Worm (Caenorhabditis elegans) whole organism, L2 larva: ENCODE results near the gene Y38C1BA.1.

Experiments
- ZK546.5 ChIP-seq: sonication (generic microtip); optimal IDR thresholded peaks from 2 replicates; lab custom pipeline; 2017; ENCODE audit warnings: missing biosample characterization, missing genetic modification characterization
- aly-2 ChIP-seq: fragments of 150-350 bp; optimal IDR thresholded peaks from 2 replicates; lab custom pipeline; 2014; ENCODE audit warnings: missing biosample characterization, missing genetic modification characterization
- egl-27 ChIP-seq: sonication (generic microtip); optimal IDR thresholded peaks from 3 replicates; lab custom pipeline; 2017; ENCODE audit warnings: missing biosample characterization, missing genetic modification reagents, missing genetic modification characterization
- elt-3 ChIP-seq: sonication (generic microtip); optimal IDR thresholded peaks from 2 replicates; lab custom pipeline; 2017; ENCODE audit warnings: missing biosample characterization, missing genetic modification characterization
- fos-1 ChIP-seq: fragments of 150-350 bp; optimal IDR thresholded peaks from 2 replicates; lab custom pipeline; 2014; ENCODE audit warnings: missing biosample characterization, missing genetic modification characterization
- lin-39 ChIP-seq: fragments of 150-350 bp; optimal IDR thresholded peaks from 2 replicates; lab custom pipeline; 2014; ENCODE audit warnings: missing biosample characterization, missing genetic modification reagents, missing genetic modification characterization
- nhr-77 ChIP-seq: fragments of 150-350 bp; optimal IDR thresholded peaks from 2 replicates; lab custom pipeline; 2014; ENCODE audit warnings: missing biosample characterization, missing genetic modification characterization
- ztf-11 ChIP-seq: sonication (generic microtip); optimal IDR thresholded peaks from 2 replicates; lab custom pipeline; 2017; ENCODE audit warnings: missing biosample characterization, missing genetic modification characterization

- no peak for TF ChIP-seq elt-3 (tag; lab: Kevin White, UChicago)
- TF ChIP-seq lin-39 (tag; lab: Kevin White, UChicago) = no peak
- TF ChIP-seq egl-27 (tag; lab: Kevin White, UChicago) = no peak
- no peak for TF ChIP-seq ztf-11
- TF ChIP-seq aly-2 = no peak
- no peak for TF ChIP-seq nhr-77 (tag; lab: Kevin White, UChicago)
- TF ChIP-seq fos-1 (tag; lab: Kevin White, UChicago) = no peak
- TF ChIP-seq ZK546.5 (tag; lab: Kevin White, UChicago) = no peak
These were observed 40.3 kb downstream of the Y38C1BA.1 start for ce11 chrIV:1763452-1763851.
